Fruit fly (Drosophila melanogaster) whole organism, larva: ENCODE results near the gene NimB1.

Source experiments
- noc ChIP-seq: fragments of 200-800 bp; sonication (Bioruptor generic); optimal IDR thresholded peaks from 3 replicates; lab custom pipeline; 2019; ENCODE audit warnings: missing biosample characterization, mild to moderate bottlenecking, missing genetic modification characterization, moderate library complexity

Gene NimB1

dm6 chr2L:13963467-13964122 is at the start of gene NimB1:
Gene NimB1 (plus strand): TSS chr2L:13963507.
- no peak for TF ChIP-seq noc

dm6 chr2L:13914425-13914824 is 48.9 kb upstream of the NimB1 start, which contains the start of gene Ance-3:
Gene Ance-3 (plus strand): TSS chr2L:13914725.
- TF ChIP-seq noc, result no peak

- TF ChIP-seq noc, result no peak
These were observed 39.9 kb upstream of the NimB1 start, which contains the start of gene Vajk1 for dm6 chr2L:13923453-13923852. Gene Vajk1 (minus strand): TSS chr2L:13923553.

- no peak for TF ChIP-seq noc
These were observed 39.3 kb upstream of the NimB1 start for dm6 chr2L:13923984-13924383.

- TF ChIP-seq noc, result no peak
These were observed 37.6 kb upstream of the NimB1 start for dm6 chr2L:13925699-13926098.

- TF ChIP-seq noc, result no peak
These were observed 34.8 kb upstream of the NimB1 start for dm6 chr2L:13928461-13928860.

dm6 chr2L:13931318-13931717 is 32.0 kb upstream of the NimB1 start, which contains the start of gene CG42711:
Gene CG42711 (minus strand): TSS chr2L:13931362.
- TF ChIP-seq noc, result no peak

- TF ChIP-seq noc, result no peak
These were observed 28.7 kb upstream of the NimB1 start, which contains the start of gene Vajk2 for dm6 chr2L:13934542-13935065. Gene Vajk2 (minus strand): TSS chr2L:13934692.

dm6 chr2L:13947476-13947875 is 15.8 kb upstream of the NimB1 start, which contains the start of gene Vajk3:
Gene Vajk3 (minus strand): TSS chr2L:13947476.
- no peak for TF ChIP-seq noc

dm6 chr2L:13949789-13950188 is 13.5 kb upstream of the NimB1 start:
- no peak for TF ChIP-seq noc

dm6 chr2L:13955775-13956174 is 7.5 kb upstream of the NimB1 start:
- no peak for TF ChIP-seq noc

dm6 chr2L:13957239-13957638 is 6.1 kb upstream of the NimB1 start, which contains the start of gene NimA:
Gene NimA (plus strand): TSS chr2L:13957539.
- TF ChIP-seq noc, result no peak

dm6 chr2L:13960399-13960798 is 2.9 kb upstream of the NimB1 start:
- no peak for TF ChIP-seq noc

dm6 chr2L:13966732-13967316 is 3.5 kb downstream of the NimB1 start, which contains the start of gene NimB2:
Gene NimB2 (minus strand): TSS chr2L:13967018.
- peak; percentile 4 for TF ChIP-seq noc

- TF ChIP-seq noc, result no peak
These were observed 4.6 kb downstream of the NimB1 start, which contains the start of gene NimB3 for dm6 chr2L:13967846-13968350. Gene NimB3 (minus strand): TSS chr2L:13967985.

dm6 chr2L:13969876-13970275 is 6.6 kb downstream of the NimB1 start, which contains the start of the genes NimB4 and NimB5:
Gene NimB4 (minus strand): TSS chr2L:13969976.
Gene NimB5 (plus strand): TSS chr2L:13970177.
- no peak for TF ChIP-seq noc

- TF ChIP-seq noc, result no peak
These were observed 9.5 kb downstream of the NimB1 start, which contains the start of gene He for dm6 chr2L:13972847-13973246. Gene He (minus strand): TSS chr2L:13972947.
